Fruit fly (Drosophila melanogaster): Measurements from ENCODE around the gene IRSp53.

DNA sequence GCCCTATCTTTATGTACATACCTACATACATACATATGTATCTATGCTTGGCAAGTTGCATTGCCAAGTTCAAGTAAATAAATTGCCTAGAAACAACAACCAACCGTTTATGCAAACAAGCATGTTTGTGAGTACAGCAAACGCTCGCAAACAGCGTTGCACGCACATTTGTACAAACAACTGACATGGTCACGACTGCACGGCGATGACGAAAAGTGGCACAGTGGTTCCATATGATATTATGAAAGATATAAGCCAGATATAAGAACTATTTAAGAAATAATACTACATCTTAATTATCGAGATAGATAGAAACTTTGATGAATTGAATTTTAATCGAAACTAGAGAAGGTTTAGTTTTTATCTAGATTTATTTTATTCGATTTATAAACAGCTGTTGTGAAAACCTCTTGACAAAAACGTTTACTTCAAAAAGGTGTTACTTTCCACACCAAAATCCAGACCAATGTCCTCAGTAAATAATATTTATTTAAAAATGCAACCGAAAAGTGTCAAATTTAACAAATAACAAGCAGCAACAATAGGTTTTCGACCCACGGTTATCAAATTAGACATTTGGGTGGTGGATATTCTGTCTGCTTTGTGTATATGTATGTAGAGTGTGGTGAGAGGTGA lies 45.9 kb upstream of the IRSp53 start:
- peak; percentile 47 for TF ChIP-seq Hnf4 (GFP tag; optimal IDR thresholded peaks at IDR 0.05)
- TF ChIP-seq brk (GFP tag; optimal IDR thresholded peaks at IDR 0.05) = peak; percentile 40
- TF ChIP-seq psq (GFP tag; optimal IDR thresholded peaks at IDR 0.05) = peak; percentile 79
- no peak for TF ChIP-seq CG9705 (GFP tag; optimal IDR thresholded peaks at IDR 0.05)
- no peak for TF ChIP-seq Hr78 (GFP tag; optimal IDR thresholded peaks at IDR 0.05)
- peak; percentile 70 for TF ChIP-seq br (GFP tag; optimal IDR thresholded peaks at IDR 0.05)
- TF ChIP-seq jim (GFP tag; optimal IDR thresholded peaks at IDR 0.05) = peak; percentile 55
- TF ChIP-seq OdsH (GFP tag; optimal IDR thresholded peaks at IDR 0.05) = peak; percentile 80
- peak; percentile 76 for TF ChIP-seq Sp1 (GFP tag; optimal IDR thresholded peaks at IDR 0.05)

All from whole organism, wandering third instar larva.